Fruit fly (Drosophila melanogaster) whole organism, embryonic: ENCODE results near the gene Wsck.

Experiments
- Adf1 ChIP-seq: fragments of 200-800 bp; sonication (Bioruptor generic); IDR thresholded peaks from 2 replicates; pipeline ENCODE4 v1.3.6; 2022; ENCODE audit warnings: missing biosample characterization, missing genetic modification characterization
- CG1233 ChIP-seq: fragments of 200-800 bp; sonication (Bioruptor generic); optimal IDR thresholded peaks from 4 replicates; lab custom pipeline; 2018; ENCODE audit warnings: missing biosample characterization, mild to moderate bottlenecking, missing genetic modification characterization
- CG12391 ChIP-seq: fragments of 200-800 bp; sonication (Bioruptor generic); optimal IDR thresholded peaks from 3 replicates; lab custom pipeline; 2018; ENCODE audit warnings: missing biosample characterization, mild to moderate bottlenecking, missing genetic modification characterization, moderate library complexity
- CG12659 ChIP-seq: fragments of 200-800 bp; sonication (Bioruptor generic); optimal IDR thresholded peaks from 3 replicates; lab custom pipeline; 2017; ENCODE audit warnings: mild to moderate bottlenecking, missing biosample characterization, missing genetic modification reagents, missing genetic modification characterization
- CG13424 ChIP-seq: fragments of 200-800 bp; sonication (Bioruptor generic); optimal IDR thresholded peaks from 2 replicates; lab custom pipeline; 2019; ENCODE audit warnings: missing biosample characterization, mild to moderate bottlenecking, missing genetic modification characterization, moderate library complexity
- CG14014 ChIP-seq: fragments of 200-800 bp; sonication (Bioruptor generic); IDR thresholded peaks from 2 replicates; pipeline ENCODE4 v1.3.6; 2022; ENCODE audit warnings: missing biosample characterization, missing genetic modification characterization
- CG15479 ChIP-seq: fragments of 200-800 bp; sonication (Bioruptor generic); optimal IDR thresholded peaks from 3 replicates; lab custom pipeline; 2019; ENCODE audit warnings: missing biosample characterization, mild to moderate bottlenecking, missing genetic modification characterization, moderate library complexity
- CG15514 ChIP-seq: fragments of 200-800 bp; sonication (Bioruptor generic); optimal IDR thresholded peaks from 3 replicates; lab custom pipeline; 2017; ENCODE audit warnings: missing biosample characterization, missing genetic modification characterization, mild to moderate bottlenecking, moderate library complexity, missing genetic modification reagents
- CG1603 ChIP-seq: fragments of 200-800 bp; sonication (Bioruptor generic); optimal IDR thresholded peaks from 2 replicates; lab custom pipeline; 2019; ENCODE audit warnings: missing biosample characterization, mild to moderate bottlenecking, missing genetic modification characterization, moderate library complexity
- CG16863 ChIP-seq: fragments of 200-800 bp; sonication (Bioruptor generic); optimal IDR thresholded peaks from 3 replicates; lab custom pipeline; 2016; ENCODE audit warnings: missing biosample characterization, missing genetic modification characterization
- CG18619 ChIP-seq: fragments of 200-800 bp; sonication (Bioruptor generic); optimal IDR thresholded peaks from 3 replicates; lab custom pipeline; 2017; ENCODE audit warnings: missing biosample characterization, mild to moderate bottlenecking, missing genetic modification characterization
- CG2678 ChIP-seq: fragments of 200-800 bp; sonication (Bioruptor generic); optimal IDR thresholded peaks from 3 replicates; lab custom pipeline; 2019; ENCODE audit warnings: missing biosample characterization, mild to moderate bottlenecking, missing genetic modification characterization, moderate library complexity
- CG2889 ChIP-seq: fragments of 200-800 bp; sonication (Bioruptor generic); IDR thresholded peaks from 3 replicates; pipeline ENCODE4 v1.3.6; 2022; ENCODE audit warnings: missing biosample characterization, missing genetic modification characterization
- CG30020 ChIP-seq: fragments of 200-800 bp; optimal IDR thresholded peaks from 2 replicates; lab custom pipeline; 2019; ENCODE audit warnings: missing biosample characterization, mild to moderate bottlenecking, missing genetic modification characterization, moderate library complexity
- CG30403 ChIP-seq: fragments of 200-800 bp; sonication (Bioruptor generic); optimal IDR thresholded peaks from 3 replicates; lab custom pipeline; 2016; ENCODE audit warnings: missing biosample characterization, missing genetic modification characterization
- CG31388 ChIP-seq: fragments of 200-800 bp; sonication (Bioruptor generic); optimal IDR thresholded peaks from 2 replicates; lab custom pipeline; 2016; ENCODE audit warnings: missing biosample characterization, missing genetic modification characterization
- CG3407 ChIP-seq: fragments of 200-800 bp; sonication (Bioruptor generic); optimal IDR thresholded peaks from 2 replicates; lab custom pipeline; 2018; ENCODE audit warnings: missing biosample characterization, mild to moderate bottlenecking, missing genetic modification characterization
- CG34376 ChIP-seq: fragments of 200-800 bp; sonication (Bioruptor generic); optimal IDR thresholded peaks from 2 replicates; lab custom pipeline; 2018; ENCODE audit warnings: missing biosample characterization, mild to moderate bottlenecking, missing genetic modification characterization
- CG4854 ChIP-seq: fragments of 200-800 bp; sonication (Bioruptor generic); optimal IDR thresholded peaks from 2 replicates; lab custom pipeline; 2016; ENCODE audit warnings: missing biosample characterization, missing genetic modification characterization, inconsistent platforms
- CG6654 ChIP-seq: fragments of 200-800 bp; sonication (Bioruptor generic); optimal IDR thresholded peaks from 2 replicates; lab custom pipeline; 2017; ENCODE audit warnings: missing biosample characterization, mild to moderate bottlenecking, missing genetic modification characterization
- CG6765 ChIP-seq: fragments of 200-800 bp; sonication (Bioruptor generic); optimal IDR thresholded peaks from 3 replicates; lab custom pipeline; 2017; ENCODE audit warnings: missing biosample characterization, mild to moderate bottlenecking, missing genetic modification characterization
- CG8281 ChIP-seq: fragments of 200-800 bp; sonication (Bioruptor generic); optimal IDR thresholded peaks from 2 replicates; lab custom pipeline; 2018; ENCODE audit warnings: missing biosample characterization, mild to moderate bottlenecking, missing genetic modification characterization, moderate library complexity
- CG8290 ChIP-seq, 3 experiments: fragments of 200-800 bp; sonication (Bioruptor generic); optimal IDR thresholded peaks; 2 replicates each; lab custom pipeline; 2016 to 2019; ENCODE audit warnings: missing biosample characterization in 3 of 3, missing genetic modification characterization in 3 of 3, mild to moderate bottlenecking in 2 of 3, moderate library complexity in 1 of 3
- CG8924 ChIP-seq: fragments of 200-800 bp; optimal IDR thresholded peaks from 3 replicates; lab custom pipeline; 2019; ENCODE audit warnings: missing biosample characterization, mild to moderate bottlenecking, missing genetic modification characterization, moderate library complexity
- E2f2 ChIP-seq: fragments of 200-800 bp; sonication (Bioruptor generic); IDR thresholded peaks from 2 replicates; pipeline ENCODE4 v1.3.6; 2022; ENCODE audit warnings: missing biosample characterization, missing genetic modification characterization
- Ets65A ChIP-seq: fragments of 200-800 bp; sonication (Bioruptor generic); peaks from one replicate; lab custom pipeline; 2016; ENCODE audit warnings: missing biosample characterization, missing genetic modification characterization
- Ets97D ChIP-seq: fragments of 200-800 bp; sonication (Bioruptor generic); optimal IDR thresholded peaks from 3 replicates; lab custom pipeline; 2016; ENCODE audit warnings: missing biosample characterization, missing genetic modification characterization
- Fer3 ChIP-seq: fragments of 200-800 bp; sonication (Bioruptor generic); optimal IDR thresholded peaks from 2 replicates; lab custom pipeline; 2018; ENCODE audit warnings: missing biosample characterization, mild to moderate bottlenecking, missing genetic modification characterization, moderate library complexity
- Jarid2 ChIP-seq: fragments of 200-800 bp; sonication (Bioruptor generic); optimal IDR thresholded peaks from 3 replicates; lab custom pipeline; 2017; ENCODE audit warnings: mild to moderate bottlenecking, missing biosample characterization, missing genetic modification reagents, missing genetic modification characterization
- Mad ChIP-seq: fragments of 200-800 bp; sonication (Bioruptor generic); optimal IDR thresholded peaks from 2 replicates; lab custom pipeline; 2016; ENCODE audit warnings: missing biosample characterization, missing genetic modification characterization
- Meics ChIP-seq: fragments of 200-800 bp; sonication (Bioruptor generic); optimal IDR thresholded peaks from 2 replicates; lab custom pipeline; 2017; ENCODE audit warnings: missing biosample characterization, mild to moderate bottlenecking, missing genetic modification characterization
- Side ChIP-seq: fragments of 200-800 bp; sonication (Bioruptor generic); optimal IDR thresholded peaks from 2 replicates; lab custom pipeline; 2016; ENCODE audit warnings: missing biosample characterization, missing genetic modification characterization
- YL-1 ChIP-seq: fragments of 200-800 bp; sonication (Bioruptor generic); optimal IDR thresholded peaks from 3 replicates; lab custom pipeline; 2017; ENCODE audit warnings: missing biosample characterization, mild to moderate bottlenecking, missing genetic modification characterization
- abd-A ChIP-seq: fragments of 200-800 bp; sonication (Bioruptor generic); optimal IDR thresholded peaks from 3 replicates; lab custom pipeline; 2019; ENCODE audit warnings: missing biosample characterization, mild to moderate bottlenecking, missing genetic modification characterization, moderate library complexity
- ase ChIP-seq: fragments of 200-800 bp; sonication (Bioruptor generic); IDR thresholded peaks from 3 replicates; pipeline ENCODE4 v1.3.6; 2022; ENCODE audit warnings: missing biosample characterization, missing genetic modification characterization
- ash1 ChIP-seq: fragments of 200-800 bp; sonication (Bioruptor generic); optimal IDR thresholded peaks from 2 replicates; lab custom pipeline; 2018; ENCODE audit warnings: missing biosample characterization, mild to moderate bottlenecking, missing genetic modification characterization
- cg ChIP-seq: fragments of 200-800 bp; sonication (Bioruptor generic); optimal IDR thresholded peaks from 3 replicates; lab custom pipeline; 2019; ENCODE audit warnings: missing biosample characterization, mild to moderate bottlenecking, missing genetic modification characterization, moderate library complexity
- fd96Cb ChIP-seq: fragments of 200-800 bp; sonication (Bioruptor generic); optimal IDR thresholded peaks from 2 replicates; lab custom pipeline; 2018; ENCODE audit warnings: missing biosample characterization, mild to moderate bottlenecking, missing genetic modification characterization, moderate library complexity
- ftz-f1 ChIP-seq: fragments of 200-800 bp; sonication (Bioruptor generic); optimal IDR thresholded peaks from 2 replicates; lab custom pipeline; 2016; ENCODE audit warnings: missing biosample characterization, missing genetic modification characterization
- gce ChIP-seq: fragments of 200-800 bp; sonication (Bioruptor generic); IDR thresholded peaks from 3 replicates; pipeline ENCODE4 v1.3.6; 2022; ENCODE audit warnings: missing biosample characterization, missing genetic modification characterization
- gro ChIP-seq: fragments of 200-800 bp; sonication (Bioruptor generic); optimal IDR thresholded peaks from 2 replicates; lab custom pipeline; 2016; ENCODE audit warnings: missing biosample characterization, missing genetic modification characterization
- lilli ChIP-seq: fragments of 200-800 bp; sonication (Bioruptor generic); optimal IDR thresholded peaks from 3 replicates; lab custom pipeline; 2016; ENCODE audit warnings: missing biosample characterization, missing genetic modification characterization
- mirr ChIP-seq: fragments of 200-800 bp; sonication (Bioruptor generic); optimal IDR thresholded peaks from 3 replicates; lab custom pipeline; 2018; ENCODE audit warnings: missing biosample characterization, mild to moderate bottlenecking, missing genetic modification characterization
- nom ChIP-seq: fragments of 200-800 bp; sonication (Bioruptor generic); optimal IDR thresholded peaks from 2 replicates; lab custom pipeline; 2017; ENCODE audit warnings: missing biosample characterization, missing genetic modification characterization, mild to moderate bottlenecking, moderate library complexity, missing genetic modification reagents
- onecut ChIP-seq: fragments of 200-800 bp; sonication (Bioruptor generic); IDR thresholded peaks from 2 replicates; pipeline ENCODE4 v1.3.6; 2022; ENCODE audit warnings: missing biosample characterization, missing genetic modification characterization
- phol ChIP-seq: fragments of 200-800 bp; sonication (Bioruptor generic); optimal IDR thresholded peaks from 3 replicates; lab custom pipeline; 2018; ENCODE audit warnings: missing biosample characterization, mild to moderate bottlenecking, missing genetic modification characterization, moderate library complexity
- run ChIP-seq: fragments of 200-800 bp; sonication (Bioruptor generic); optimal IDR thresholded peaks from 3 replicates; lab custom pipeline; 2018; ENCODE audit warnings: missing biosample characterization, mild to moderate bottlenecking, missing genetic modification characterization
- sens ChIP-seq: fragments of 200-800 bp; sonication (Bioruptor generic); peaks from one replicate; lab custom pipeline; 2016; ENCODE audit warnings: missing biosample characterization, missing genetic modification characterization
- sug ChIP-seq: fragments of 200-800 bp; optimal IDR thresholded peaks from 2 replicates; lab custom pipeline; 2019; ENCODE audit warnings: missing biosample characterization, mild to moderate bottlenecking, missing genetic modification characterization, moderate library complexity
- unpg ChIP-seq: fragments of 200-800 bp; sonication (Bioruptor generic); optimal IDR thresholded peaks from 3 replicates; lab custom pipeline; 2018; ENCODE audit warnings: missing biosample characterization, mild to moderate bottlenecking, missing genetic modification characterization, moderate library complexity

Wsck gene

DNA sequence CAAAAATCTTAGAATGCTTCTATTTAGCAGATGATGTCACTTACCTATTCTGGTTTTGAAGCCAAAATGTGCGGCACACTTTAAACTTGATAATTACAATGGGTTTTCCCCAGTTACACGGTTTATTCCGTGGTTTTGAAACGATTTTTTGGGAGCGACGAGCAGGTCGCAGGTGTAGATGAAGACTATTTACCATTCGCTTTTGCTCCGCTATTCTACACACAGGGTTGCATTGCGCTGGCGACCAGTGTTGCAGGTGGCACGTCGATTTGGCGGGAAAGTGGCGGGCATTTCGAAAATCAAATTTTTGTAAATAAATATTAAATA is 47.2 kb downstream of the Wsck start, which contains the start of gene REPTOR (continued):
- TF ChIP-seq YL-1 (GFP tag; lab: Kevin White, UChicago) (peak; percentile 66), CG1603 (peak; percentile 58), CG30020 (tag; lab: Kevin White, UChicago) (peak; percentile 5), CG13424 (peak; percentile 11), Ets97D (GFP tag; lab: Kevin White, UChicago) (peak; percentile 44), gro (peak; percentile 29), nom (GFP tag; lab: Kevin White, UChicago) (no peak), CG2678 (tag; lab: Kevin White, UChicago) (peak; percentile 44), unpg (GFP tag; lab: Kevin White, UChicago) (peak; percentile 28), CG8290 (GFP tag; optimal IDR thresholded peaks at IDR 0.05; lab: Kevin White, UChicago) (no peak), CG8290 (tag; optimal IDR thresholded peaks at IDR 0.05; lab: Kevin White, UChicago) (peak in 1 of 2 experiments; percentile 45), CG6765 (GFP tag; lab: Kevin White, UChicago) (peak; percentile 51), Mad (GFP tag; lab: Kevin White, UChicago) (no peak), lilli (GFP tag; lab: Kevin White, UChicago) (peak; percentile 5), Fer3 (peak; percentile 25), E2f2 (GFP tag; lab: Robert Waterston, UW) (no peak), run (tag; lab: Kevin White, UChicago) (peak; percentile 42), Meics (peak; percentile 43), sens (peak; percentile 63), cg (no peak), CG15514 (GFP tag; lab: Kevin White, UChicago) (peak; percentile 67), CG6654 (no peak), Ets65A (GFP tag; lab: Kevin White, UChicago) (peak; percentile 88), CG31388 (GFP tag; lab: Kevin White, UChicago) (no peak), CG8924 (tag; lab: Kevin White, UChicago) (peak; percentile 49), CG8281 (tag; lab: Kevin White, UChicago) (no peak), CG30403 (GFP tag; lab: Kevin White, UChicago) (no peak), CG16863 (no peak), phol (tag; lab: Kevin White, UChicago) (peak; percentile 20), gce (GFP tag; lab: Robert Waterston, UW) (no peak), CG18619 (peak; percentile 37), ash1 (GFP tag; lab: Kevin White, UChicago) (no peak), mirr (peak; percentile 3), CG2889 (GFP tag; lab: Robert Waterston, UW) (no peak), CG15479 (GFP tag; lab: Kevin White, UChicago) (no peak), Jarid2 (GFP tag; lab: Kevin White, UChicago) (peak; percentile 68), CG14014 (GFP tag; lab: Robert Waterston, UW) (no peak), fd96Cb (tag; lab: Kevin White, UChicago) (no peak), abd-A (peak; percentile 89), CG3407 (GFP tag; lab: Kevin White, UChicago) (no peak), ftz-f1 (GFP tag; lab: Kevin White, UChicago) (peak; percentile 25), Side (GFP tag; lab: Kevin White, UChicago) (no peak), Adf1 (no peak), sug (tag; lab: Kevin White, UChicago) (peak; percentile 20), CG1233 (GFP tag; lab: Kevin White, UChicago) (peak; percentile 26), CG12659 (GFP tag; lab: Kevin White, UChicago) (peak; percentile 60), ase (GFP tag; lab: Robert Waterston, UW) (no peak), CG4854 (GFP tag; lab: Kevin White, UChicago) (no peak), CG12391 (tag; lab: Kevin White, UChicago) (peak; percentile 44), onecut (GFP tag; lab: Robert Waterston, UW) (peak; percentile 22; the same call in 1 of the 2 replicates), CG34376 (GFP tag; lab: Kevin White, UChicago) (peak; percentile 76)
